Fruit fly (Drosophila melanogaster) whole organism, embryonic: ENCODE results near the gene CG7173.

Experiments used
- Abd-B ChIP-seq: fragments of 200-800 bp; sonication (Bioruptor generic); optimal IDR thresholded peaks from 2 replicates; lab custom pipeline; 2018; ENCODE audit warnings: missing biosample characterization, mild to moderate bottlenecking, missing genetic modification characterization, moderate library complexity
- Adf1 ChIP-seq: fragments of 200-800 bp; sonication (Bioruptor generic); IDR thresholded peaks from 2 replicates; pipeline ENCODE4 v1.3.6; 2022; ENCODE audit warnings: missing biosample characterization, missing genetic modification characterization
- Atf-2 ChIP-seq: fragments of 200-800 bp; sonication (Bioruptor generic); optimal IDR thresholded peaks from 2 replicates; lab custom pipeline; 2016; ENCODE audit warnings: missing biosample characterization, missing genetic modification characterization
- CG10267 ChIP-seq: fragments of 200-800 bp; sonication (Bioruptor generic); optimal IDR thresholded peaks from 2 replicates; lab custom pipeline; 2018; ENCODE audit warnings: missing biosample characterization, mild to moderate bottlenecking, missing genetic modification characterization, moderate library complexity
- CG12219 ChIP-seq: fragments of 200-800 bp; sonication (Bioruptor generic); optimal IDR thresholded peaks from 3 replicates; lab custom pipeline; 2018; ENCODE audit warnings: missing biosample characterization, mild to moderate bottlenecking, missing genetic modification characterization
- CG12236 ChIP-seq: fragments of 200-800 bp; sonication (Bioruptor generic); optimal IDR thresholded peaks from 2 replicates; lab custom pipeline; 2016; ENCODE audit warnings: missing biosample characterization, missing genetic modification characterization
- CG13775 ChIP-seq: fragments of 200-800 bp; sonication (Bioruptor generic); optimal IDR thresholded peaks from 3 replicates; lab custom pipeline; 2017; ENCODE audit warnings: missing biosample characterization, mild to moderate bottlenecking, missing genetic modification characterization
- CG15479 ChIP-seq: fragments of 200-800 bp; sonication (Bioruptor generic); optimal IDR thresholded peaks from 3 replicates; lab custom pipeline; 2019; ENCODE audit warnings: missing biosample characterization, mild to moderate bottlenecking, missing genetic modification characterization, moderate library complexity
- CG1792 ChIP-seq: fragments of 200-800 bp; sonication (Bioruptor generic); optimal IDR thresholded peaks from 2 replicates; lab custom pipeline; 2016; ENCODE audit warnings: missing biosample characterization, missing genetic modification characterization
- CG18476 ChIP-seq: fragments of 200-800 bp; sonication (Bioruptor generic); optimal IDR thresholded peaks from 2 replicates; lab custom pipeline; 2016; ENCODE audit warnings: missing biosample characterization, mild to moderate bottlenecking, missing genetic modification characterization
- CG2199 ChIP-seq: fragments of 200-800 bp; sonication (Bioruptor generic); IDR thresholded peaks from 3 replicates; pipeline ENCODE4 v1.3.6; 2022; ENCODE audit warnings: missing biosample characterization, missing genetic modification characterization
- CG3065 ChIP-seq: fragments of 200-800 bp; sonication (Bioruptor generic); optimal IDR thresholded peaks from 2 replicates; lab custom pipeline; 2016; ENCODE audit warnings: missing biosample characterization, missing genetic modification characterization
- CG31365 ChIP-seq: fragments of 200-800 bp; sonication (Bioruptor generic); optimal IDR thresholded peaks from 2 replicates; lab custom pipeline; 2018; ENCODE audit warnings: missing biosample characterization, mild to moderate bottlenecking, missing genetic modification characterization
- CG3163 ChIP-seq: fragments of 200-800 bp; sonication (Bioruptor generic); optimal IDR thresholded peaks from 3 replicates; lab custom pipeline; 2016; ENCODE audit warnings: missing biosample characterization, missing genetic modification characterization
- CG33213 ChIP-seq: fragments of 200-800 bp; sonication (Bioruptor generic); optimal IDR thresholded peaks from 3 replicates; lab custom pipeline; 2016; ENCODE audit warnings: missing biosample characterization, missing genetic modification characterization
- CG34224 ChIP-seq: fragments of 200-800 bp; sonication (Bioruptor generic); IDR thresholded peaks from 3 replicates; pipeline ENCODE4 v1.3.6; 2022; ENCODE audit warnings: missing biosample characterization, missing genetic modification characterization; ENCODE audit not compliant: partially characterized antibody
- CG4282 ChIP-seq: fragments of 200-800 bp; sonication (Bioruptor generic); optimal IDR thresholded peaks from 2 replicates; lab custom pipeline; 2016; ENCODE audit warnings: missing biosample characterization, missing genetic modification characterization
- CG4707 ChIP-seq: fragments of 200-800 bp; sonication (Bioruptor generic); optimal IDR thresholded peaks from 2 replicates; lab custom pipeline; 2018; ENCODE audit warnings: missing biosample characterization, mild to moderate bottlenecking, missing genetic modification characterization, moderate library complexity
- CG4730 ChIP-seq: fragments of 200-800 bp; sonication (Bioruptor generic); IDR thresholded peaks from 2 replicates; pipeline ENCODE4 v1.3.6; 2022; ENCODE audit warnings: missing biosample characterization, missing genetic modification characterization
- CG6791 ChIP-seq: fragments of 200-800 bp; sonication (Bioruptor generic); IDR thresholded peaks from 3 replicates; pipeline ENCODE4 v1.3.6; 2022; ENCODE audit warnings: missing biosample characterization, missing genetic modification characterization; ENCODE audit not compliant: partially characterized antibody
- CG8089 ChIP-seq: fragments of 200-800 bp; sonication (Bioruptor generic); optimal IDR thresholded peaks from 3 replicates; lab custom pipeline; 2016; ENCODE audit warnings: missing biosample characterization, missing genetic modification characterization
- Dek ChIP-seq: fragments of 200-800 bp; sonication (Bioruptor generic); optimal IDR thresholded peaks from 3 replicates; lab custom pipeline; 2019; ENCODE audit warnings: missing biosample characterization, mild to moderate bottlenecking, missing genetic modification characterization, moderate library complexity
- Dll ChIP-seq: fragments of 200-800 bp; sonication (Bioruptor generic); IDR thresholded peaks from 4 replicates; pipeline ENCODE4 v1.3.6; 2022; ENCODE audit warnings: missing biosample characterization, missing genetic modification characterization; ENCODE audit not compliant: partially characterized antibody
- Gug ChIP-seq: fragments of 200-800 bp; sonication (Bioruptor generic); IDR thresholded peaks from 4 replicates; pipeline ENCODE4 v1.3.6; 2022; ENCODE audit warnings: missing biosample characterization, missing genetic modification characterization
- Jarid2 ChIP-seq: fragments of 200-800 bp; sonication (Bioruptor generic); optimal IDR thresholded peaks from 3 replicates; lab custom pipeline; 2017; ENCODE audit warnings: mild to moderate bottlenecking, missing biosample characterization, missing genetic modification reagents, missing genetic modification characterization
- Lhr ChIP-seq: fragments of 200-800 bp; sonication (Bioruptor generic); optimal IDR thresholded peaks from 3 replicates; lab custom pipeline; 2017; ENCODE audit warnings: mild to moderate bottlenecking, missing biosample characterization, missing genetic modification reagents, missing genetic modification characterization
- Lim3 ChIP-seq: fragments of 200-800 bp; sonication (Bioruptor generic); IDR thresholded peaks from 2 replicates; pipeline ENCODE4 v1.3.6; 2022; ENCODE audit warnings: missing biosample characterization, missing genetic modification characterization
- Mes4 ChIP-seq: fragments of 200-800 bp; sonication (Bioruptor generic); optimal IDR thresholded peaks from 2 replicates; lab custom pipeline; 2016; ENCODE audit warnings: missing biosample characterization, missing genetic modification characterization
- Nf-YA ChIP-seq: fragments of 200-800 bp; sonication (Bioruptor generic); IDR thresholded peaks from 2 replicates; pipeline ENCODE4 v1.3.6; 2022; ENCODE audit warnings: missing biosample characterization, missing genetic modification characterization
- Nf-YC ChIP-seq: fragments of 200-800 bp; optimal IDR thresholded peaks from 3 replicates; lab custom pipeline; 2019; ENCODE audit warnings: missing biosample characterization, mild to moderate bottlenecking, missing genetic modification characterization, moderate library complexity
- TFAM ChIP-seq: fragments of 200-800 bp; sonication (Bioruptor generic); optimal IDR thresholded peaks from 2 replicates; lab custom pipeline; 2017; ENCODE audit warnings: missing biosample characterization, missing genetic modification characterization, inconsistent platforms
- bbx ChIP-seq: fragments of 200-800 bp; sonication (Bioruptor generic); IDR thresholded peaks from 2 replicates; pipeline ENCODE4 v1.3.6; 2022; ENCODE audit warnings: missing biosample characterization, missing genetic modification characterization; ENCODE audit not compliant: partially characterized antibody
- bsh ChIP-seq, 2 experiments: fragments of 200-800 bp; sonication (Bioruptor generic); optimal IDR thresholded peaks; 2 replicates each; lab custom pipeline; 2017 to 2018; ENCODE audit warnings: mild to moderate bottlenecking in 2 of 2, missing biosample characterization in 2 of 2, missing genetic modification characterization in 2 of 2, moderate library complexity in 1 of 2
- chinmo ChIP-seq: fragments of 200-800 bp; sonication (Bioruptor generic); IDR thresholded peaks from 4 replicates; pipeline ENCODE4 v1.3.6; 2022; ENCODE audit warnings: missing biosample characterization, missing genetic modification characterization; ENCODE audit not compliant: partially characterized antibody
- dan ChIP-seq: fragments of 200-800 bp; sonication (Bioruptor generic); IDR thresholded peaks from 2 replicates; pipeline ENCODE4 v1.3.6; 2022; ENCODE audit warnings: missing biosample characterization, missing genetic modification characterization
- grn ChIP-seq: fragments of 200-800 bp; sonication (Bioruptor generic); optimal IDR thresholded peaks from 3 replicates; lab custom pipeline; 2017; ENCODE audit warnings: missing biosample characterization, missing genetic modification characterization
- hbn ChIP-seq: fragments of 200-800 bp; sonication (Bioruptor generic); IDR thresholded peaks from 2 replicates; pipeline ENCODE4 v1.3.6; 2022; ENCODE audit warnings: missing biosample characterization, missing genetic modification characterization; ENCODE audit not compliant: partially characterized antibody
- mirr ChIP-seq: fragments of 200-800 bp; sonication (Bioruptor generic); optimal IDR thresholded peaks from 3 replicates; lab custom pipeline; 2018; ENCODE audit warnings: missing biosample characterization, mild to moderate bottlenecking, missing genetic modification characterization
- nom ChIP-seq: fragments of 200-800 bp; sonication (Bioruptor generic); optimal IDR thresholded peaks from 2 replicates; lab custom pipeline; 2017; ENCODE audit warnings: missing biosample characterization, missing genetic modification characterization, mild to moderate bottlenecking, moderate library complexity, missing genetic modification reagents
- pho ChIP-seq: fragments of 200-800 bp; sonication (Bioruptor generic); optimal IDR thresholded peaks from 2 replicates; lab custom pipeline; 2016; ENCODE audit warnings: missing biosample characterization, missing genetic modification characterization
- pros ChIP-seq: fragments of 200-800 bp; sonication (Bioruptor generic); optimal IDR thresholded peaks from 3 replicates; lab custom pipeline; 2019; ENCODE audit warnings: missing biosample characterization, mild to moderate bottlenecking, missing genetic modification characterization, moderate library complexity
- repo ChIP-seq: fragments of 200-800 bp; sonication (Bioruptor generic); optimal IDR thresholded peaks from 2 replicates; lab custom pipeline; 2016; ENCODE audit warnings: missing biosample characterization, missing genetic modification characterization
- ro ChIP-seq: fragments of 200-800 bp; sonication (Bioruptor generic); IDR thresholded peaks from 2 replicates; pipeline ENCODE4 v1.3.6; 2022; ENCODE audit warnings: missing biosample characterization, missing genetic modification characterization
- row ChIP-seq: fragments of 200-800 bp; sonication (Bioruptor generic); IDR thresholded peaks from 3 replicates; pipeline ENCODE4 v1.3.6; 2022; ENCODE audit warnings: missing biosample characterization, missing genetic modification characterization
- seq ChIP-seq: fragments of 200-800 bp; sonication (Bioruptor generic); IDR thresholded peaks from 2 replicates; pipeline ENCODE4 v1.3.6; 2022; ENCODE audit warnings: missing biosample characterization, missing genetic modification characterization
- tin ChIP-seq: fragments of 200-800 bp; sonication (Bioruptor generic); optimal IDR thresholded peaks from 3 replicates; lab custom pipeline; 2016; ENCODE audit warnings: missing biosample characterization, missing genetic modification characterization
- z ChIP-seq: fragments of 200-800 bp; sonication (Bioruptor generic); IDR thresholded peaks from 3 replicates; pipeline ENCODE4 v1.3.6; 2022; ENCODE audit warnings: missing biosample characterization, missing genetic modification characterization
- zen2 ChIP-seq: fragments of 200-800 bp; sonication (Bioruptor generic); IDR thresholded peaks from 3 replicates; pipeline ENCODE4 v1.3.6; 2022; ENCODE audit warnings: missing biosample characterization, missing genetic modification characterization; ENCODE audit not compliant: partially characterized antibody

Gene CG7173

dm6 chr3L:21604265-21604664, 46.2 kb upstream of the CG7173 start (continued):
- peak; percentile 60 for TF ChIP-seq Mes4
- TF ChIP-seq CG3065 (GFP tag; lab: Kevin White, UChicago) = peak; percentile 96
- TF ChIP-seq tin (GFP tag; lab: Kevin White, UChicago) = peak; percentile 72
- TF ChIP-seq CG18476 (GFP tag; lab: Kevin White, UChicago) = no peak
- TF ChIP-seq CG12236 (GFP tag; lab: Kevin White, UChicago) = peak; percentile 2
- no peak for TF ChIP-seq Nf-YA (GFP tag; lab: Robert Waterston, UW)
- peak; percentile 40 for TF ChIP-seq CG31365
- peak; percentile 85 for TF ChIP-seq CG33213
- peak; percentile 79 for TF ChIP-seq CG8089 (GFP tag; lab: Kevin White, UChicago)
- peak; percentile 87 for TF ChIP-seq Lhr (GFP tag; lab: Kevin White, UChicago)
- TF ChIP-seq pho = peak; percentile 36
- peak; percentile 54 for TF ChIP-seq CG10267
- no peak for TF ChIP-seq Lim3 (GFP tag; lab: Robert Waterston, UW)
- TF ChIP-seq bbx (GFP tag; lab: Robert Waterston, UW) = peak; percentile 59
- no peak for TF ChIP-seq mirr (GFP tag; lab: Kevin White, UChicago)
- no peak for TF ChIP-seq ro
- TF ChIP-seq Dek (tag; lab: Kevin White, UChicago) = peak; percentile 28
- peak; percentile 63 for TF ChIP-seq Nf-YC (tag; lab: Kevin White, UChicago)
- peak; percentile 67 for TF ChIP-seq Atf-2 (GFP tag; lab: Kevin White, UChicago)
- TF ChIP-seq CG4282 = peak; percentile 37
- TF ChIP-seq CG1792 (GFP tag; lab: Kevin White, UChicago) = peak; percentile 44
- TF ChIP-seq repo = peak; percentile 46

dm6 chr3L:21602275-21602674, 44.2 kb upstream of the CG7173 start:
- TF ChIP-seq bsh (GFP tag; optimal IDR thresholded peaks at IDR 0.05; lab: Kevin White, UChicago) = peak in 1 of 2 experiments; percentile 16
- no peak for TF ChIP-seq Gug (GFP tag; lab: Robert Waterston, UW)
- TF ChIP-seq CG15479 = no peak
- TF ChIP-seq TFAM (GFP tag; lab: Kevin White, UChicago) = no peak
- no peak for TF ChIP-seq CG4730

DNA sequence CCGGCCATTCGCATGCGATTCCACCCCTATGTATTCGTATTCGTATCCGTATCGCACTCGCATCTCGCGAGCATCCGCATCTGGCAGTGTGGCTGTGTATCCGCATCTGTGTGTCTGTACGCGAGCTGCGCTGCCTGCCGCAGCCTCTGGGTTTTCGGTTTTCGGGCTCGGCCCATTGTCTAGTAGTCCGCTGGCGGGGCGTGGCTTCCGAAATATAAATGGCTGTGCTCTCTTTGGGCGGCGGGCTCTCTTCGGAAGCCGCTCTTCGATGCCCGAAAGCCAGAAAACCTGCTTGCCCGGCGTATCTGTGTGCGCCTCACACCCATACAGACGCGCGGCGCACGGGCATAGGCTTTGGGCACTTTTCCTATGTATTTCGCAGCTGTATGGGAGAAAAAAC, 40.3 kb upstream of the CG7173 start:
- TF ChIP-seq nom (GFP tag; lab: Kevin White, UChicago) (peak; percentile 4), CG3163 (GFP tag; lab: Kevin White, UChicago) (peak; percentile 98), hbn (GFP tag; lab: Robert Waterston, UW) (peak; percentile 27; the same call in 1 of the 2 replicates), CG4707 (GFP tag; lab: Kevin White, UChicago) (peak; percentile 15), grn (GFP tag; lab: Kevin White, UChicago) (peak; percentile 7), chinmo (GFP tag; lab: Robert Waterston, UW) (0 out of 4 replicates have a peak, but pooled peaks have one; percentile 45), Adf1 (GFP tag; lab: Robert Waterston, UW) (peak; percentile 86), CG6791 (GFP tag; lab: Robert Waterston, UW) (0 out of 3 replicates have a peak, but pooled peaks have one; percentile 30), CG13775 (GFP tag; lab: Kevin White, UChicago) (peak; percentile 51), CG12219 (no peak), seq (GFP tag; lab: Robert Waterston, UW) (peak; percentile 85; the same call in 1 of the 2 replicates), Jarid2 (GFP tag; lab: Kevin White, UChicago) (peak; percentile 38), CG2199 (GFP tag; lab: Robert Waterston, UW) (0 out of 3 replicates have a peak, but pooled peaks have one; percentile 28), Abd-B (GFP tag; lab: Kevin White, UChicago) (no peak), pros (peak; percentile 9), dan (GFP tag; lab: Robert Waterston, UW) (no peak), row (GFP tag; lab: Robert Waterston, UW) (0 out of 3 replicates have a peak, but pooled peaks have one; percentile 15), z (GFP tag; lab: Robert Waterston, UW) (0 out of 3 replicates have a peak, but pooled peaks have one; percentile 6), Dll (GFP tag; lab: Robert Waterston, UW) (0 out of 4 replicates have a peak, but pooled peaks have one; percentile 33), Nf-YA (GFP tag; lab: Robert Waterston, UW) (0 out of 2 replicates have a peak, but pooled peaks have one; percentile 5), CG34224 (GFP tag; lab: Robert Waterston, UW) (peak; percentile 55; the same call in 1 of the 3 replicates), zen2 (GFP tag; lab: Robert Waterston, UW) (peak; percentile 38; the same call in 2 of the 3 replicates)
